Worm (Caenorhabditis elegans) whole organism, L3 larva: ENCODE data around the gene pqn-90.

Source experiments
- elt-2 ChIP-seq: sonication (generic microtip); optimal IDR thresholded peaks from 2 replicates; lab custom pipeline; 2016; ENCODE audit warnings: missing genetic modification reagents, mild to moderate bottlenecking, missing genetic modification characterization, missing compliant biosample characterization
- fos-1 ChIP-seq: fragments of 150-350 bp; optimal IDR thresholded peaks from 2 replicates; lab custom pipeline; 2014; ENCODE audit warnings: missing biosample characterization, missing genetic modification characterization
- lin-39 ChIP-seq: fragments of 150-350 bp; optimal IDR thresholded peaks from 2 replicates; lab custom pipeline; 2018; ENCODE audit warnings: missing biosample characterization, missing genetic modification reagents, missing genetic modification characterization
- mdl-1 ChIP-seq: fragments of 150-350 bp; optimal IDR thresholded peaks from 2 replicates; lab custom pipeline; 2014; ENCODE audit warnings: missing biosample characterization, missing genetic modification characterization
- nhr-11 ChIP-seq: fragments of 150-350 bp; optimal IDR thresholded peaks from 2 replicates; lab custom pipeline; 2014; ENCODE audit warnings: missing biosample characterization, missing genetic modification characterization
- nhr-237 ChIP-seq: fragments of 150-350 bp; optimal IDR thresholded peaks from 2 replicates; lab custom pipeline; 2014; ENCODE audit warnings: missing biosample characterization, missing genetic modification characterization
- pha-4 ChIP-seq: fragments of 150-350 bp; optimal IDR thresholded peaks from 2 replicates; lab custom pipeline; 2014; ENCODE audit warnings: missing biosample characterization, missing genetic modification reagents, missing genetic modification characterization
- snpc-4 ChIP-seq: fragments of 150-350 bp; optimal IDR thresholded peaks from 2 replicates; lab custom pipeline; 2014; ENCODE audit warnings: missing biosample characterization, missing genetic modification characterization

ce11 chrIV:15259548-15259947 lies 31.5 kb downstream of the pqn-90 start, which contains the start of gene Y73F8A.5:
- TF ChIP-seq snpc-4 (tag; lab: Kevin White, UChicago) (no peak), fos-1 (no peak), nhr-237 (no peak), pha-4 (tag; lab: Kevin White, UChicago) (no peak), lin-39 (tag; lab: Kevin White, UChicago) (peak; percentile 49), mdl-1 (tag; lab: Kevin White, UChicago) (no peak), elt-2 (no peak), nhr-11 (no peak)
